Fruit fly (Drosophila melanogaster): ENCODE measurements around the gene CG5958.

Gene CG5958

DNA sequence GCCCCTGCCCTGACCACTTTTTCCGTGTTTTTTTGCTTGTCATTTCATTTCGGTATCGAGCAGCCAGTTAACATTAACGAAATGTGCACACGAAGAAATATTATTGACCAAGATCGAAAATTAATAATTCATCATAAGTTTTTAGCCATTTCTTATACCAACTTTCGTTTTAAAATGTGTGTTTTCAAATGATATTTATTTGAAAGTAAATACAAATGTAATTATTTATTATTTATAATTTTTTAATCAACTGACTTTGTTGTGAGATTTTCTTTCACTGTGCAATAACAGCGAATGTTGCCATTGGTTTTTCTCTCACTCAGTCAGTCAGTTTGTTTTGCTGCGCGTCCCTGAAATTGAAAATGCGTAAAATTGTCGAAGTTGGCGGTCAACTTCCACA, 37.5 kb downstream of the CG5958 start (continued):
- TF ChIP-seq Asciz (GFP tag; optimal IDR thresholded peaks at IDR 0.05) (peak; percentile 46), gcm (GFP tag; optimal IDR thresholded peaks at IDR 0.05) (peak; percentile 54), emc (GFP tag; optimal IDR thresholded peaks at IDR 0.05) (no peak), ERR (GFP tag; optimal IDR thresholded peaks at IDR 0.05) (no peak), pan (optimal IDR thresholded peaks at IDR 0.05) (no peak), pan (GFP tag; optimal IDR thresholded peaks at IDR 0.05 in 1 of 2, IDR thresholded peaks at IDR 0.05 in 1 of 2) (peak in 1 of 2 experiments; percentile 53), sc (optimal IDR thresholded peaks at IDR 0.05) (no peak), sc (GFP tag; optimal IDR thresholded peaks at IDR 0.05) (no peak), CG3281 (GFP tag; optimal IDR thresholded peaks at IDR 0.05) (peak; percentile 54), Tbp (GFP tag; optimal IDR thresholded peaks at IDR 0.05) (no peak), CG12659 (GFP tag; optimal IDR thresholded peaks at IDR 0.05) (peak; percentile 62), dimm (GFP tag; IDR thresholded peaks at IDR 0.05) (no peak), CG6854 (GFP tag; optimal IDR thresholded peaks at IDR 0.05) (no peak), Hsf (GFP tag; optimal IDR thresholded peaks at IDR 0.05) (no peak), crp (GFP tag; optimal IDR thresholded peaks at IDR 0.05) (no peak), Hey (tag; optimal IDR thresholded peaks at IDR 0.05) (no peak), pnt (GFP tag; optimal IDR thresholded peaks at IDR 0.05) (no peak), Hr3 (GFP tag; optimal IDR thresholded peaks at IDR 0.05) (peak; percentile 48), fd102C (GFP tag; optimal IDR thresholded peaks at IDR 0.05) (no peak), CG9215 (GFP tag; IDR thresholded peaks at IDR 0.05) (no peak), CG15073 (GFP tag; optimal IDR thresholded peaks at IDR 0.05) (no peak), yki (optimal IDR thresholded peaks at IDR 0.05) (no peak), Hr51 (GFP tag; optimal IDR thresholded peaks at IDR 0.05) (peak in 1 of 2 experiments; percentile 90), CG3726 (GFP tag; IDR thresholded peaks at IDR 0.05) (no peak), Mes4 (GFP tag; optimal IDR thresholded peaks at IDR 0.05) (no peak), Rx (GFP tag; IDR thresholded peaks at IDR 0.05) (no peak), CG10431 (GFP tag; optimal IDR thresholded peaks at IDR 0.05) (no peak), Sry-β (GFP tag; optimal IDR thresholded peaks at IDR 0.05) (no peak), CG9932 (GFP tag; IDR thresholded peaks at IDR 0.05) (peak; percentile 53), CG12744 (GFP tag; optimal IDR thresholded peaks at IDR 0.05) (no peak), Eip74EF (GFP tag; optimal IDR thresholded peaks at IDR 0.05) (peak in 1 of 2 experiments; percentile 70), CG1647 (GFP tag; optimal IDR thresholded peaks at IDR 0.05) (no peak), CG18262 (tag; optimal IDR thresholded peaks at IDR 0.05) (peak; percentile 62), Xbp1 (GFP tag; optimal IDR thresholded peaks at IDR 0.05) (peak; percentile 48), CG2129 (GFP tag; IDR thresholded peaks at IDR 0.05; ENCODE audit: partially characterized antibody) (no peak), C15 (GFP tag; IDR thresholded peaks at IDR 0.05) (no peak), CG3847 (GFP tag; IDR thresholded peaks at IDR 0.05) (peak; percentile 33; the same call in 1 of the 2 replicates), Jarid2 (GFP tag; optimal IDR thresholded peaks at IDR 0.05) (no peak), Dfd (GFP tag; optimal IDR thresholded peaks at IDR 0.05) (no peak), hbn (GFP tag; IDR thresholded peaks at IDR 0.05; ENCODE audit: partially characterized antibody) (no peak), chif (GFP tag; optimal IDR thresholded peaks at IDR 0.05) (no peak), CG7556 (GFP tag; optimal IDR thresholded peaks at IDR 0.05) (peak; percentile 73), odd (GFP tag; optimal IDR thresholded peaks at IDR 0.05) (no peak), ken (GFP tag; IDR thresholded peaks at IDR 0.05) (peak; percentile 9; the same call in 1 of the 3 replicates), CG14667 (GFP tag; IDR thresholded peaks at IDR 0.05) (peak; percentile 30; the same call in 1 of the 2 replicates), CG31441 (GFP tag; IDR thresholded peaks at IDR 0.05) (peak; percentile 77), gem (tag; optimal IDR thresholded peaks at IDR 0.05) (peak; percentile 84), HLH4C (GFP tag; IDR thresholded peaks at IDR 0.05; ENCODE audit: partially characterized antibody) (no peak), Fer2 (tag; optimal IDR thresholded peaks at IDR 0.05) (no peak), CG30020 (tag; optimal IDR thresholded peaks at IDR 0.05) (no peak), nom (GFP tag; optimal IDR thresholded peaks at IDR 0.05) (no peak)
